Worm (Caenorhabditis elegans) whole organism, L4 larva: ENCODE results near the gene C55A6.11.

Experiments used
- D1046.2 ChIP-seq: fragments of 200-800 bp; sonication (Bioruptor generic); IDR thresholded peaks from 2 replicates; pipeline ENCODE4 v1.3.6; 2022; ENCODE audit warnings: missing genetic modification characterization, missing compliant biosample characterization
- F37D6.2 ChIP-seq: sonication (generic microtip); optimal IDR thresholded peaks from 2 replicates; lab custom pipeline; 2016; ENCODE audit warnings: mild to moderate bottlenecking, missing genetic modification characterization, missing compliant biosample characterization
- F49E8.2 ChIP-seq: sonication (generic microtip); optimal IDR thresholded peaks from 2 replicates; lab custom pipeline; 2016; ENCODE audit warnings: missing compliant biosample characterization, mild to moderate bottlenecking, missing genetic modification characterization, borderline replicate concordance
- R02D3.7 ChIP-seq: fragments of 150-350 bp; sonication (generic microtip); optimal IDR thresholded peaks from 3 replicates; lab custom pipeline; 2014; ENCODE audit warnings: missing biosample characterization, missing genetic modification characterization
- Y75B8A.6 ChIP-seq: fragments of 200-800 bp; sonication (Bioruptor generic); IDR thresholded peaks from 2 replicates; pipeline ENCODE4 v1.3.6; 2022; ENCODE audit warnings: missing genetic modification reagents, missing genetic modification characterization, missing compliant biosample characterization
- ZK546.5 ChIP-seq, 2 experiments: sonication (generic microtip); optimal IDR thresholded peaks; 2 replicates each; lab custom pipeline; 2017; ENCODE audit warnings: missing biosample characterization in 2 of 2, missing genetic modification characterization in 2 of 2
- aha-1 ChIP-seq: fragments of 150-350 bp; peaks from one replicate; lab custom pipeline; 2014; ENCODE audit warnings: missing biosample characterization, missing genetic modification characterization
- ceh-20 ChIP-seq: fragments of 200-800 bp; sonication (Bioruptor generic); IDR thresholded peaks from 2 replicates; pipeline ENCODE4 v1.3.6; 2022; ENCODE audit warnings: missing genetic modification reagents, missing genetic modification characterization, missing compliant biosample characterization
- ceh-28 ChIP-seq: fragments of 150-350 bp; optimal IDR thresholded peaks from 2 replicates; lab custom pipeline; 2014; ENCODE audit warnings: missing biosample characterization, missing genetic modification reagents, missing genetic modification characterization
- ceh-32 ChIP-seq: sonication (generic microtip); optimal IDR thresholded peaks from 2 replicates; lab custom pipeline; 2016; ENCODE audit warnings: mild to moderate bottlenecking, missing genetic modification characterization, missing compliant biosample characterization; ENCODE audit not compliant: poor library complexity
- ceh-62 ChIP-seq: sonication (generic microtip); optimal IDR thresholded peaks from 2 replicates; lab custom pipeline; 2017; ENCODE audit warnings: missing biosample characterization, missing genetic modification characterization
- ces-1 ChIP-seq: fragments of 150-350 bp; sonication (generic microtip); optimal IDR thresholded peaks from 4 replicates; lab custom pipeline; 2014; ENCODE audit warnings: missing biosample characterization, missing genetic modification reagents, missing genetic modification characterization
- cey-2 ChIP-seq: sonication (generic microtip); optimal IDR thresholded peaks from 3 replicates; lab custom pipeline; 2017; ENCODE audit warnings: missing genetic modification characterization, mild to moderate bottlenecking, missing compliant biosample characterization, antibody characterized with exemption, borderline replicate concordance; ENCODE audit not compliant: insufficient read depth
- daf-19 ChIP-seq: fragments of 200-800 bp; sonication (Bioruptor generic); conservative IDR thresholded peaks from 2 replicates; pipeline ENCODE4 v1.3.6; 2022; ENCODE audit warnings: missing genetic modification characterization, missing compliant biosample characterization
- daf-8 ChIP-seq: fragments of 200-800 bp; sonication (Bioruptor generic); IDR thresholded peaks from 2 replicates; pipeline ENCODE4 v1.3.6; 2022; ENCODE audit warnings: missing genetic modification characterization, missing compliant biosample characterization
- dmd-6 ChIP-seq: fragments of 200-800 bp; sonication (Bioruptor generic); IDR thresholded peaks from 2 replicates; pipeline ENCODE4 v1.3.6; 2022; ENCODE audit warnings: missing genetic modification reagents, missing genetic modification characterization, missing compliant biosample characterization
- duxl-1 ChIP-seq: sonication (generic microtip); optimal IDR thresholded peaks from 2 replicates; lab custom pipeline; 2016; ENCODE audit warnings: mild to moderate bottlenecking, missing genetic modification characterization, moderate library complexity, missing compliant biosample characterization; ENCODE audit not compliant: poor library complexity
- dve-1 ChIP-seq: sonication (generic microtip); optimal IDR thresholded peaks from 2 replicates; lab custom pipeline; 2017; ENCODE audit warnings: antibody characterized with exemption, mild to moderate bottlenecking, missing genetic modification characterization, missing compliant biosample characterization; ENCODE audit not compliant: insufficient read depth
- egl-27 ChIP-seq: sonication (generic microtip); optimal IDR thresholded peaks from 3 replicates; lab custom pipeline; 2017; ENCODE audit warnings: missing biosample characterization, missing genetic modification reagents, missing genetic modification characterization
- fkh-10 ChIP-seq: fragments of 150-350 bp; optimal IDR thresholded peaks from 2 replicates; lab custom pipeline; 2014; ENCODE audit warnings: missing biosample characterization, missing genetic modification reagents, missing genetic modification characterization
- fos-1 ChIP-seq: fragments of 150-350 bp; optimal IDR thresholded peaks from 2 replicates; lab custom pipeline; 2014; ENCODE audit warnings: missing biosample characterization, missing genetic modification characterization
- hlh-30 ChIP-seq: sonication (generic microtip); optimal IDR thresholded peaks from 2 replicates; lab custom pipeline; 2017; ENCODE audit warnings: antibody characterized with exemption, mild to moderate bottlenecking, missing genetic modification characterization, missing compliant biosample characterization; ENCODE audit not compliant: insufficient read depth
- lim-7 ChIP-seq: fragments of 200-800 bp; sonication (Bioruptor generic); IDR thresholded peaks from 2 replicates; pipeline ENCODE4 v1.3.6; 2022; ENCODE audit warnings: missing genetic modification characterization, missing compliant biosample characterization
- lin-1 ChIP-seq: fragments of 200-800 bp; sonication (Bioruptor generic); IDR thresholded peaks from 2 replicates; pipeline ENCODE4 v1.3.6; 2022; ENCODE audit warnings: missing genetic modification reagents, missing genetic modification characterization, missing compliant biosample characterization
- lin-29 ChIP-seq: fragments of 200-800 bp; sonication (Bioruptor generic); IDR thresholded peaks from 2 replicates; pipeline ENCODE4 v1.3.6; 2022; ENCODE audit warnings: missing genetic modification reagents, missing genetic modification characterization, missing compliant biosample characterization
- lin-39 ChIP-seq: fragments of 150-350 bp; optimal IDR thresholded peaks from 2 replicates; lab custom pipeline; 2014; ENCODE audit warnings: missing biosample characterization, missing genetic modification reagents, missing genetic modification characterization
- lir-3 ChIP-seq: sonication (generic microtip); optimal IDR thresholded peaks from 2 replicates; lab custom pipeline; 2016; ENCODE audit warnings: mild to moderate bottlenecking, missing genetic modification characterization, missing compliant biosample characterization
- madf-5 ChIP-seq, 2 experiments: fragments of 200-800 bp; sonication (Bioruptor generic); IDR thresholded peaks; 2 replicates each; pipeline ENCODE4 v1.3.6; 2022; ENCODE audit warnings: missing compliant biosample characterization in 2 of 2, missing genetic modification characterization in 2 of 2
- madf-9 ChIP-seq: fragments of 200-800 bp; sonication (Bioruptor generic); conservative IDR thresholded peaks from 2 replicates; pipeline ENCODE4 v1.3.6; 2022; ENCODE audit warnings: missing genetic modification reagents, missing genetic modification characterization, missing compliant biosample characterization
- mdl-1 ChIP-seq, 2 experiments: fragments of 150-350 bp in 1 of 2; sonication (generic microtip) in 1 of 2; optimal IDR thresholded peaks; 2 replicates each; lab custom pipeline; 2014 to 2017; ENCODE audit warnings: missing biosample characterization in 2 of 2, missing genetic modification characterization in 2 of 2
- mep-1 ChIP-seq: fragments of 150-350 bp; sonication (generic microtip); optimal IDR thresholded peaks from 3 replicates; lab custom pipeline; 2014; ENCODE audit warnings: missing biosample characterization, missing genetic modification characterization
- nhr-10 ChIP-seq: fragments of 150-350 bp; optimal IDR thresholded peaks from 2 replicates; lab custom pipeline; 2014; ENCODE audit warnings: missing biosample characterization, missing genetic modification characterization
- nhr-111 ChIP-seq: fragments of 200-800 bp; sonication (Bioruptor generic); optimal IDR thresholded peaks from 2 replicates; lab custom pipeline; 2018; ENCODE audit warnings: mild to moderate bottlenecking, missing genetic modification characterization, missing compliant biosample characterization
- nhr-25 ChIP-seq: sonication (generic microtip); optimal IDR thresholded peaks from 2 replicates; lab custom pipeline; 2017; ENCODE audit warnings: missing genetic modification characterization, mild to moderate bottlenecking, missing compliant biosample characterization, antibody characterized with exemption, moderate library complexity, borderline replicate concordance; ENCODE audit not compliant: insufficient read depth
- nhr-41 ChIP-seq: fragments of 200-800 bp; sonication (Bioruptor generic); IDR thresholded peaks from 2 replicates; pipeline ENCODE4 v1.3.6; 2022; ENCODE audit warnings: missing genetic modification reagents, missing genetic modification characterization, missing compliant biosample characterization
- nhr-48 ChIP-seq: sonication (generic microtip); optimal IDR thresholded peaks from 2 replicates; lab custom pipeline; 2016; ENCODE audit warnings: mild to moderate bottlenecking, missing genetic modification characterization, missing compliant biosample characterization
- nhr-76 ChIP-seq: fragments of 150-350 bp; optimal IDR thresholded peaks from 2 replicates; lab custom pipeline; 2014; ENCODE audit warnings: missing biosample characterization, missing genetic modification characterization
- nhr-77 ChIP-seq: fragments of 150-350 bp; optimal IDR thresholded peaks from 2 replicates; lab custom pipeline; 2014; ENCODE audit warnings: missing biosample characterization, missing genetic modification characterization
- pha-4 ChIP-seq, 2 experiments: fragments of 150-350 bp in 1 of 2; fragments of 200-800 bp in 1 of 2; sonication (Bioruptor generic) in 1 of 2; IDR thresholded peaks in 1 of 2; optimal IDR thresholded peaks in 1 of 2; 2 replicates each; pipeline versions ENCODE4 v1.3.6 to Lab custom; 2014 to 2022; ENCODE audit warnings: missing genetic modification characterization in 2 of 2, missing genetic modification reagents in 2 of 2, missing biosample characterization in 1 of 2, missing compliant biosample characterization in 1 of 2
- php-3 ChIP-seq: fragments of 200-800 bp; sonication (Bioruptor generic); IDR thresholded peaks from 2 replicates; pipeline ENCODE4 v1.3.6; 2022; ENCODE audit warnings: missing genetic modification reagents, missing genetic modification characterization, missing compliant biosample characterization
- set-16 ChIP-seq: fragments of 200-800 bp; sonication (Bioruptor generic); IDR thresholded peaks from 2 replicates; pipeline ENCODE4 v1.3.6; 2022; ENCODE audit warnings: missing genetic modification reagents, missing genetic modification characterization, missing compliant biosample characterization
- skn-1 ChIP-seq: fragments of 150-350 bp; optimal IDR thresholded peaks from 2 replicates; lab custom pipeline; 2014; ENCODE audit warnings: missing biosample characterization, missing genetic modification characterization
- snpc-4 ChIP-seq: fragments of 150-350 bp; optimal IDR thresholded peaks from 2 replicates; lab custom pipeline; 2014; ENCODE audit warnings: missing biosample characterization, missing genetic modification characterization
- tag-97 ChIP-seq: fragments of 200-800 bp; sonication (Bioruptor generic); IDR thresholded peaks from 2 replicates; pipeline ENCODE4 v1.3.6; 2022; ENCODE audit warnings: missing genetic modification characterization, missing compliant biosample characterization
- tra-1 ChIP-seq: fragments of 200-800 bp; sonication (Bioruptor generic); IDR thresholded peaks from 2 replicates; pipeline ENCODE4 v1.3.6; 2022; ENCODE audit warnings: missing genetic modification reagents, missing genetic modification characterization, missing compliant biosample characterization
- unc-39 ChIP-seq: sonication (generic microtip); optimal IDR thresholded peaks from 2 replicates; lab custom pipeline; 2017; ENCODE audit warnings: missing biosample characterization, missing genetic modification characterization
- vab-7 ChIP-seq: fragments of 200-800 bp; sonication (Bioruptor generic); IDR thresholded peaks from 2 replicates; pipeline ENCODE4 v1.3.6; 2022; ENCODE audit warnings: missing genetic modification reagents, missing genetic modification characterization, missing compliant biosample characterization
- zfp-2 ChIP-seq: sonication (generic microtip); optimal IDR thresholded peaks from 2 replicates; lab custom pipeline; 2016; ENCODE audit warnings: mild to moderate bottlenecking, missing genetic modification characterization, missing compliant biosample characterization
- ztf-11 ChIP-seq: fragments of 150-350 bp; optimal IDR thresholded peaks from 2 replicates; lab custom pipeline; 2014; ENCODE audit warnings: missing biosample characterization, missing genetic modification characterization
- ztf-7 ChIP-seq: fragments of 150-350 bp; optimal IDR thresholded peaks from 2 replicates; lab custom pipeline; 2014; ENCODE audit warnings: missing biosample characterization, missing genetic modification characterization

Gene C55A6.11

ce11 chrV:11534495-11535189 is 14.3 kb downstream of the C55A6.11 start:
- TF ChIP-seq cey-2 (tag; lab: Kevin White, UChicago) (peak; percentile 78), lin-29 (GFP tag; lab: Robert Waterston, UW) (no peak), ceh-20 (no peak), nhr-111 (GFP tag; lab: Kevin White, UChicago) (no peak), nhr-25 (tag; lab: Kevin White, UChicago) (no peak), F49E8.2 (tag; lab: Kevin White, UChicago) (no peak), ztf-7 (tag; lab: Kevin White, UChicago) (no peak), dve-1 (peak; percentile 77), vab-7 (no peak), dmd-6 (GFP tag; lab: Robert Waterston, UW) (peak; percentile 66), F37D6.2 (tag; lab: Kevin White, UChicago) (no peak), lir-3 (tag; lab: Kevin White, UChicago) (no peak), skn-1 (tag; lab: Kevin White, UChicago) (no peak), zfp-2 (tag; lab: Kevin White, UChicago) (no peak), tra-1 (GFP tag; lab: Robert Waterston, UW) (no peak), duxl-1 (tag; lab: Kevin White, UChicago) (no peak), fkh-10 (GFP tag; lab: Kevin White, UChicago) (no peak), unc-39 (tag; lab: Kevin White, UChicago) (no peak), madf-5 (GFP tag; IDR thresholded peaks at IDR 0.05; lab: Robert Waterston, UW) (no peak), ZK546.5 (tag; optimal IDR thresholded peaks at IDR 0.05; lab: Kevin White, UChicago) (no peak), ztf-11 (tag; lab: Kevin White, UChicago) (no peak), ceh-28 (tag; lab: Kevin White, UChicago) (no peak), nhr-41 (GFP tag; lab: Robert Waterston, UW) (no peak), D1046.2 (GFP tag; lab: Robert Waterston, UW) (no peak), lin-1 (GFP tag; lab: Robert Waterston, UW) (no peak), pha-4 (GFP tag; IDR thresholded peaks at IDR 0.05; lab: Robert Waterston, UW) (no peak), pha-4 (tag; optimal IDR thresholded peaks at IDR 0.05; lab: Kevin White, UChicago) (no peak), hlh-30 (tag; lab: Kevin White, UChicago) (peak; percentile 85), aha-1 (tag; lab: Kevin White, UChicago) (peak; percentile 45), nhr-10 (tag; lab: Kevin White, UChicago) (peak; percentile 41), daf-19 (GFP tag; lab: Robert Waterston, UW) (no peak), lin-39 (tag; lab: Kevin White, UChicago) (no peak), daf-8 (GFP tag; lab: Robert Waterston, UW) (no peak), nhr-76 (no peak), nhr-77 (peak; percentile 84), mep-1 (tag; lab: Kevin White, UChicago) (peak; percentile 56), madf-9 (GFP tag; lab: Robert Waterston, UW) (no peak; the same call in 1 of the 2 replicates), fos-1 (tag; lab: Kevin White, UChicago) (no peak), set-16 (no peak), ceh-32 (no peak), tag-97 (no peak), egl-27 (tag; lab: Kevin White, UChicago) (no peak), Y75B8A.6 (GFP tag; lab: Robert Waterston, UW) (no peak), php-3 (GFP tag; lab: Robert Waterston, UW) (0 out of 2 replicates have a peak, but pooled peaks have one; percentile 28), R02D3.7 (no peak), ceh-62 (no peak), lim-7 (GFP tag; lab: Robert Waterston, UW) (no peak), snpc-4 (tag; lab: Kevin White, UChicago) (no peak), mdl-1 (tag; optimal IDR thresholded peaks at IDR 0.05; lab: Kevin White, UChicago) (peak in 1 of 2 experiments; percentile 59), ces-1 (GFP tag; lab: Kevin White, UChicago) (no peak), nhr-48 (no peak)
